Fruit fly (Drosophila melanogaster) ovary, adult (tissue): ENCODE data around the gene CG5191.

Source experiments
- CG17801 ChIP-seq: fragments of 200-800 bp; optimal IDR thresholded peaks from 2 replicates; lab custom pipeline; 2019; ENCODE audit warnings: missing biosample characterization, mild to moderate bottlenecking, missing genetic modification characterization, moderate library complexity; ENCODE audit not compliant: partially characterized antibody

The CG5191 gene

DNA sequence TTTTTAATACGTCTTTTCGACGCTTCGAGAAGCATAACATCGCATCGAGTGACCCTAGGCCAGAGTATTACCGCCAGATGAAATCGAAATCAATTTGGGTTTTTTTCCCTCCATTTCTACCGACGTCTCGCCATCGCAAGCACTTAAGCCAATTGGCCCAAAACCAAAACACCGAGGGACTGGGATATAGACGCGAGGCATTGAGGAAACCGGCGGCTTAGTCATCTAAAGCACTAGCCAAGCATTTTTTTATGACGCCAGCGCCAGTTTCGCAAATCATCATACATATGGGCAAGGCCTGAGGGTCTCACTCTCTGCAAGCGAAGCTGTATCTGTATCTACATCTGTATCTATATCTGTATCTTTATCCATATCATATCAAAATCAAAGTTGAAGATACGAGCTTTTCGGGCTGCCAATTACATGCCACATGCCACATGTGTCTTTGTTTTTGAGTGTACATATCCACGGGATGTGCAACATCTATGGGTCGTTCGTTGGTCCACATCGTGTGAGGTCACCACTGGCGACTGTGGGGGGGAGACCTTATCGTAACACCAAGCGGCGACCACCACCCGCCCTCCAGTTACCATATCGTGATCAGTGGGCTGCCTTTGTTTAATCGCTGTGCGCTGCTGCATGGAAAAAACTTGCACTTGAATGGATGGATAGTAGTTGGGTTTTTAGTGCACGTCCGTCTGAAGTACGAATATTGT, 7.0 kb downstream of the CG5191 start:
- no peak for TF ChIP-seq CG17801 (GFP tag; lab: Kevin White, UChicago)

dm6 chr3R:20573326-20573725, 12.7 kb downstream of the CG5191 start:
- no peak for TF ChIP-seq CG17801 (GFP tag; lab: Kevin White, UChicago)

DNA sequence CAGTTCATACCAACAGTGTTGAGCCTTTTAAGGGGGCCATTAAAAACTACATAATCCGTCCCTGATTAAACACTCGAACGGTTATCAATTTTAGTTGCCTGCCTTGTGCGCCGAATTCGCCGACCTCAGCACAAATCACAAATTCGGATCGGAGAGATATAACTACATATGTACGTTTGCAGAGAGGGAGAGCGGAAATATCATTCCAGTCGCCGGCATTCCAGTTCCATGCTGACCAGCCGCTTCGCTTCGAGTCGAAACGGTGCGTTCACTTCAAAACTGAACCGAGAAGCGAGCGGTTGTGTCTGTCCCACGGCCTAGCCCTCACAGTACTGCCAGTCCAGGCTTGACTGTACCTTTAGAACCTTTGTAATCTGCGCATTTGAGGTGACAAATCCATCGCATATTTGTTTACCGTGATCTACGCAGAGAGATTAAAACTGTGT, 13.9 kb downstream of the CG5191 start:
- peak; percentile 70 for TF ChIP-seq CG17801 (GFP tag; lab: Kevin White, UChicago)

DNA sequence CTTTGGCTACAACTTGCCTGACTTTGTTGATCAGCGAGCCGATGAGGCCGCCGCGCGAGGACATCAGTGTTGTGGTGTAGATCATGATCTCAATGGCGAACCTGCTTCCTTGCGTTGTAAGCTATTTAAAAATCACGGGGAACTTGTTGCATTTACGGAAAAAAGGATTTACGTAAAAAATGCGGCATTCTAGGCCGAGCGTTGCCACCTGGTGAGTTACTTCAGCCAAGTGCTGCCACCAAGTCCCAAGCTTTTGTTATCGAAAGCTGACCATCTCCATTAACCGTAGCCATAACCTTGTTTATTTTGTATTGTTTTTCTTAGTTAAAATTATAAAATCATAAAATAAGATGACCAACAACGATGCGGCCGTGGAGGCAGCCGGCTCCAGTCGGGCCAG, 16.1 kb downstream of the CG5191 start, which contains the start of the genes TFAM and CG5412:
Gene TFAM, minus strand, starts transcription at position 222 of the 400 bp plus-strand sequence.
Gene CG5412, plus strand, starts transcription at position 265 of the 400 bp plus-strand sequence.
- no peak for TF ChIP-seq CG17801 (GFP tag; lab: Kevin White, UChicago)

DNA sequence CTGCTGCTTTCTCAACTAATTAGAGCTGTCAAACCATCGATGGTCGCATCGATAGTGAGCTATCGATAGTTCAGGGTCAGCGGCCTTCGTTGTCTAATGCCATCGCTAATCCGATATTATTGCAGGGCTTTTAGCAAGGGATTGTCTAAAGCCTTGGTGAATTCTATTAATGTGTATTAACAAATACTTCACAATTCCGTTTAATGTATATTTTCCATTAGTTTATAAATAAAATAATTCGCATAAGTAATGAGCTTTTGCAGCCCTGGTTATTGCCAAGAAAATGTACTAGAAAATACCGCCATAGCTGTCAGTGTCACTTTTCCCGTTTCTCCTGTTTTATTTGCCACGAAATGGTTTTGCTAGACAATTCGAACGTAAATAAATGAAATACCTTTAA, 19.2 kb downstream of the CG5191 start, which contains the start of the genes EloB and Srp14:
Gene EloB, minus strand, starts transcription at position 35 of the 400 bp plus-strand sequence.
Gene Srp14, plus strand, starts transcription at position 300 of the 400 bp plus-strand sequence.
- peak; percentile 88 for TF ChIP-seq CG17801 (GFP tag; lab: Kevin White, UChicago)

- no peak for TF ChIP-seq CG17801 (GFP tag; lab: Kevin White, UChicago)
These were observed 20.7 kb downstream of the CG5191 start, which contains the start of gene CG34008 for dm6 chr3R:20581376-20581775. Gene CG34008, minus strand, starts transcription at chr3R:20581522.

DNA sequence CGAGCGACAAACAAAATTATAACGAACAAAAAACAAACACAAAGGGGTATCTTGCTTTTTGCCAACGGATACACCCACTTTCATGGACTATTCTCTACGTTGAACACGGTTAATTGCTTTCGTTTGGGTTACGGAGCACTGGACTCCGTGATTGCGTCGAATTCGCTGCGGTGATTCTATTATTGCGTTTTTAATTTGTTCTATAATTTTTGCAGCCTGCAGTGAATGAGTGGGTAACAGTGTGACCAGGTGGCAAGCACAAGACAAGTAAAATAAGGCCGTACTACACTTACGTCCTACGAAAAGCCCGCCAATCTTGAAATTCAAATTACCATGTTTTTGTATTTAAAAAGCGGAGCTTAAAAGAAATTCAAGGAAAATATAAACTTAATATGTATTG, 24.9 kb downstream of the CG5191 start, which contains the start of gene CG16953:
Gene CG16953, minus strand, starts transcription at position 268 of the 400 bp plus-strand sequence.
- peak; percentile 40 for TF ChIP-seq CG17801 (GFP tag; lab: Kevin White, UChicago)

- TF ChIP-seq CG17801 (GFP tag; lab: Kevin White, UChicago), result no peak
These were observed 25.7 kb downstream of the CG5191 start for dm6 chr3R:20586409-20586808.

DNA sequence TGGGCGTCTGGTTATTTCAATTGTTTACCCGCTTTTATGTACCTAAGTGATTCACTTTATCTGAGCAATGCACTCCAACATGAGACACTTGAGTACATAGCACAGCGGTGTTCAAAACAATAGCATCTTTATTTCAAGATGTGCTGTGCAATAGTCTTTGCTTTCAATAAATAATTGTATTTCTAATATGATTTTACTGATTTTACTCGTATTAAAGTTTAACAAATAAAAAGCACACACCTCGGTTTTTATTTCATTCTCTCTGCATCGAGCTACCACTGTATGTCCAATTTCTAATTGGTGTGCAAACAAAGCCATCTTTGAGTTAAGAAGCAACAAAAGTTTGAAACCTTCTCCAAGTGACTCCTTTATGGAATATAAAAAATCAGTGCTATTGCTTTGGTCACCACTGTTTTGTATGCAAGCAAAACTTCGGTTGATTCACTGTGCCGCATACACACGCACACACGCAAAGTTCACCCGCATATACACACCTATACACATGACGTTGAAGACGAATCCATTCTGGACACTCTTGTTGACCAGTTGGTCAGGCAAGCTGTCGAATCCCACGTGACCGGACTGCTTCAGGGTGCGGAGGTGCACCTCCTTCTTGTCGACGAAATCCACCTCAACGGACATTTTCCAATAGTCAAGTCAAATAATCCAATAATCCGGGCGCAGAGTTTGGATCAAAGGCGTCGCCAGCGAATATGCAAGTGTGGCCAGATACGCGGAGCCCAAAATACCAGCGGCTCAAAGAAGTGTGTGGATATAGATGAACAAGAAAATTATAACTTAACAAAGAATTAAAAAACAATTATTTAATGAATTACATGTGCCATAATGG, 27.2 kb downstream of the CG5191 start, which contains the start of gene Septin2:
Gene Septin2, minus strand, starts transcription at position 727 of the 850 bp plus-strand sequence.
- peak; percentile 65 for TF ChIP-seq CG17801 (GFP tag; lab: Kevin White, UChicago)

DNA sequence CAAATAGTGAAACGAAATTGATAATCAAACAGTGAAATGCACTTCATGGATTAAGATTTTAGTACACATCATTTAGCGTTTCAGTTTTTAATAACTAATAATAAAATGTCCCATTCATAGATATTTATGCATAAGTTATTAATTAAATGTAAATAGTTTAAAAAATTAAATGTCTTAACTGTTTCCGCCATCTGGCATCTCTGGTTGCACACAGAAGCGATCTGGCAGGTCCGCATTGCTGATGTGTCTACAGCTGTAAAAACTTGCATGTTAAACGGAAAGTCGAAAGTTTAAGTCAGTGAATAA, 27.8 kb downstream of the CG5191 start, which contains the start of gene Srp72:
Gene Srp72, plus strand, starts transcription at position 232 of the 306 bp plus-strand sequence.
- TF ChIP-seq CG17801 (GFP tag; lab: Kevin White, UChicago), result peak; percentile 67

- peak; percentile 35 for TF ChIP-seq CG17801 (GFP tag; lab: Kevin White, UChicago)
These were observed 32.1 kb downstream of the CG5191 start, which contains the start of the genes Pus1 and bon for dm6 chr3R:20592517-20593462. Gene Pus1, minus strand, starts transcription at chr3R:20592671. Gene bon, plus strand, starts transcription at chr3R:20593139.

dm6 chr3R:20593463-20593838, 32.8 kb downstream of the CG5191 start:
- TF ChIP-seq CG17801 (GFP tag; lab: Kevin White, UChicago), result no peak

- TF ChIP-seq CG17801 (GFP tag; lab: Kevin White, UChicago), result peak; percentile 89
These were observed 33.8 kb downstream of the CG5191 start for dm6 chr3R:20594194-20595144.
